Worm (Caenorhabditis elegans): ENCODE data around the gene sre-35.

DNA sequence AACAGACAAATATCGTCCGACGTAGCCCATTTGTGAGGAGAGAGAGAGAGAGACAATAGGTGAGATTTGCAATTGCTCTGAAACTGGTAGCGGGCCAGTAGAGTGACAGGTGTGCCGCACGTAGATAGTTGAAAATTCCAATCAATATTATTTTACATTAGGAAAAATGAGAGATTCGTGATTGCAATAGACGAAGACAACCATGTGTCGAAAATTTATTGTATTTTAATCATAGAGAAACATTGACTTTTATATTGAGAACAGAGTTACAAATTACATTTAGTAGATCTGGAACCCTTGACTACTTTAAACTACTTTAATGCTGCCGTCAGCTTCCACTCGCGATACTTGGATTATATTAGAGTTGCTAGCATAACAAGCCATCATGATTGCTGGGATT, 40.2 kb downstream of the sre-35 start, which contains the start of gene Y57A10C.1:
- TF ChIP-seq nhr-76 (tag; optimal IDR thresholded peaks at IDR 0.05) = no peak
- TF ChIP-seq F16B12.6 (tag; optimal IDR thresholded peaks at IDR 0.05) = no peak
- TF ChIP-seq ama-1 (optimal IDR thresholded peaks at IDR 0.05) = no peak
- TF ChIP-seq nhr-47 (tag; optimal IDR thresholded peaks at IDR 0.05) = no peak
- no peak for TF ChIP-seq unc-130 (tag; optimal IDR thresholded peaks at IDR 0.05)
- TF ChIP-seq lir-3 (tag; optimal IDR thresholded peaks at IDR 0.05; ENCODE audit: poor library complexity) = no peak
- TF ChIP-seq dpl-1 (GFP tag; optimal IDR thresholded peaks at IDR 0.05) = no peak
- no peak for TF ChIP-seq nhr-237 (tag; optimal IDR thresholded peaks at IDR 0.05)
- no peak for TF ChIP-seq C16A3.4 (tag; optimal IDR thresholded peaks at IDR 0.05)
- TF ChIP-seq lin-35 (GFP tag; optimal IDR thresholded peaks at IDR 0.05) = no peak
- no peak for TF ChIP-seq mdl-1 (tag; optimal IDR thresholded peaks at IDR 0.05)
- TF ChIP-seq fos-1 (tag; optimal IDR thresholded peaks at IDR 0.05) = no peak
- no peak for TF ChIP-seq nhr-12 (tag; optimal IDR thresholded peaks at IDR 0.05)
- no peak for TF ChIP-seq sup-37 (GFP tag; optimal IDR thresholded peaks at IDR 0.05)

Measured in whole organism, L1 larva.